Fruit fly (Drosophila melanogaster): Measurements from ENCODE around the gene mkg-p.

The mkg-p gene

DNA sequence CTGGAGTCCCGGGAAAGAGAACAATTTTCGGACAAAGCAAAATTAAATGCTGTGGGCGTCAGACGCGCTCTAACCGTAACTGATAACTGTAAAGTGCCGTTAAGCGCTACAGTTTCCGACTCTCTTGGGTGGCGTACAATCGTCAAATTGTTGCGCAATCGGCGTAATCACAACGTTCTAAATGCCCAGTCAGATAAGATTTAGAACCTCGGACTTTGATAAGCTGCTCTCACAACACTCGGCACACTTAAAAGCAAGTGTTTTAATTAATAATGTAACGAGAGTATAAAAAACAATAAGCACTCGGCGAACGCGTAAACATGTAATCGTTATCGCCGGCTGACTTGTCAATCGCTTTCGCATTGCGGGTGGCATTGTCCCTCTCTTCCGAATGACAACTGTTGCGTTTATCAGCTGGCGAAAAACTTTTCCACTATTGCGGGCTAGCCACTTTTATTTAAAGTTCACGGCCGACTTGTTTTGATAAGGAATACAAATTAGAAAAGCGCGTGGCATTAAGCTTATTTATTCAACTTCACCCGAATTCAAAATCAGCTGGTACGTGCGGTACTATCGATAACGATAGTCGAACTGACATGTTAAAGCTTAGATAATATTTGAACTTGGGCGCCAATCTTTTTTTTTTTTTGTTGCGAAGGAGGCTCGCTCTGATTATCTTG is 46.2 kb downstream of the mkg-p start:
- TF ChIP-seq CG8478 (optimal IDR thresholded peaks at IDR 0.05) (no peak), CTCF (optimal IDR thresholded peaks at IDR 0.05) (no peak)

DNA sequence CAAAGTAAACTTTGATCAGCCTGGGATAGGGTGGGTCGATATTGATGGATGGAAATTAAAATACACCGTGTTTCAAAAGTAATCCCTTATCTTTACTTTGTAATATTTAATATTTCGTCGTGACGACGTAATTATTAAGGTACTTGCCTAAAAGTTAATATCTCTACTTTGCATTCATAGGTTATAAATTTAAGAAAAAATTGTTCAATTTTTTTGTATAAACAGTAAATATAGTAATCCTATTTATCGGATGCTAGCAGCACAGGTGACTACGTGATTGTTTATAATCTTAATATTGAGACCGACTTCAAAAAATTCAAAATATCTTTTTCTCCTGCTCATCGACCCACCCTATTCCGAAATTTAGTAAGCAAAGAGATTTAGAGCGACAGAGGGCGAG is 46.9 kb downstream of the mkg-p start:
- no peak for TF ChIP-seq CTCF (optimal IDR thresholded peaks at IDR 0.05)
- no peak for TF ChIP-seq CG8478 (optimal IDR thresholded peaks at IDR 0.05)

DNA sequence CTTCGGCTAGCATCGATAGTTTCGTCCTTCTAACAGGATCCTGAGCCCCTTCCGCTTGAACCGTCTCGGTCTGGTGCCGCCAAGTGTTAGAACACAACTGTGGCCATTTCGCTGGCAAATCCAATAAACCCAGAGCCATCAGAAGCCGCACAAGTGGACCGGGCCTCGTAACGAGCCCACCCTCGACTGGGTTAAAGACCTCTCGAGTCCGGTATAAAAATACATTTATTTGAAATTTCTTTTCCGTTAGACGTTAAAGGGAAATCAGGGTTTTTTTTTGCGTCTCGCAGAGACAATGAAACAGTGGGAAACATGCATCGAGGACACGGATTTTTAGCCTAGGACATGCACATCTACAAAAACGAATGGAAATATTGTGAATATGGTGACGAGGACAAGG is 48.9 kb downstream of the mkg-p start, which contains the start of gene Culd:
TSS of gene Culd (minus strand) at position 101 of the 400 bp plus-strand sequence.
- TF ChIP-seq CG8478 (optimal IDR thresholded peaks at IDR 0.05) (no peak), CTCF (optimal IDR thresholded peaks at IDR 0.05) (no peak)
